Fruit fly (Drosophila melanogaster) whole organism, pupa: Measurements from ENCODE around the gene ftz.

ENCODE experiments used
- CG10348 ChIP-seq: fragments of 200-800 bp; sonication (Bioruptor generic); IDR thresholded peaks from 2 replicates; pipeline ENCODE4 v1.3.6; 2022; ENCODE audit warnings: missing biosample characterization, missing genetic modification characterization
- CG13204 ChIP-seq: fragments of 200-800 bp; sonication (Bioruptor generic); optimal IDR thresholded peaks from 2 replicates; lab custom pipeline; 2018; ENCODE audit warnings: missing biosample characterization, mild to moderate bottlenecking, missing genetic modification characterization, moderate library complexity
- CG15710 ChIP-seq: fragments of 200-800 bp; sonication (Bioruptor generic); optimal IDR thresholded peaks from 2 replicates; lab custom pipeline; 2018; ENCODE audit warnings: missing biosample characterization, mild to moderate bottlenecking, missing genetic modification characterization, moderate library complexity
- CG34367 ChIP-seq: fragments of 200-800 bp; sonication (Bioruptor generic); optimal IDR thresholded peaks from 2 replicates; lab custom pipeline; 2018; ENCODE audit warnings: missing biosample characterization, mild to moderate bottlenecking, missing genetic modification characterization
- CG8159 ChIP-seq: fragments of 200-800 bp; sonication (Bioruptor generic); optimal IDR thresholded peaks from 3 replicates; lab custom pipeline; 2018; ENCODE audit warnings: missing biosample characterization, mild to moderate bottlenecking, missing genetic modification characterization, moderate library complexity
- CG9948 ChIP-seq: fragments of 200-800 bp; sonication (Bioruptor generic); optimal IDR thresholded peaks from 2 replicates; lab custom pipeline; 2018; ENCODE audit warnings: missing biosample characterization, mild to moderate bottlenecking, missing genetic modification characterization, moderate library complexity
- Ets98B ChIP-seq: fragments of 200-800 bp; sonication (Bioruptor generic); IDR thresholded peaks from 2 replicates; pipeline ENCODE4 v1.3.6; 2022; ENCODE audit warnings: missing biosample characterization, missing genetic modification characterization

dm6 chr3R:6828272-6828671 lies 35.9 kb upstream of the ftz start:
- TF ChIP-seq CG15710 (tag; lab: Kevin White, UChicago): no peak
- no peak for TF ChIP-seq CG9948 (tag; lab: Kevin White, UChicago)
- no peak for TF ChIP-seq CG34367 (tag; lab: Kevin White, UChicago)
- TF ChIP-seq CG10348 (GFP tag; lab: Robert Waterston, UW): no peak
- no peak for TF ChIP-seq CG8159 (tag; lab: Kevin White, UChicago)
- TF ChIP-seq CG13204: no peak
- TF ChIP-seq Ets98B: no peak
